Fruit fly (Drosophila melanogaster): ENCODE results near the gene Aduk.

Gene Aduk

dm6 chr3R:9344791-9345208 is 10.3 kb upstream of the Aduk start (continued):
- no peak for TF ChIP-seq oc (tag; optimal IDR thresholded peaks at IDR 0.05)
- peak; percentile 44 for TF ChIP-seq Hsf (GFP tag; optimal IDR thresholded peaks at IDR 0.05)
- no peak for TF ChIP-seq ap (GFP tag; IDR thresholded peaks at IDR 0.05)
- TF ChIP-seq CG10565 (GFP tag; optimal IDR thresholded peaks at IDR 0.05) = no peak
- peak; percentile 6 for TF ChIP-seq CG15479 (GFP tag; optimal IDR thresholded peaks at IDR 0.05)
- no peak for TF ChIP-seq CG1603 (tag; optimal IDR thresholded peaks at IDR 0.05)
- no peak for TF ChIP-seq CG6813 (GFP tag; optimal IDR thresholded peaks at IDR 0.05)
- TF ChIP-seq CG4854 (GFP tag; optimal IDR thresholded peaks at IDR 0.05) = no peak
- TF ChIP-seq Blimp-1 (GFP tag; optimal IDR thresholded peaks at IDR 0.05) = peak; percentile 61
- TF ChIP-seq gsb (GFP tag; IDR thresholded peaks at IDR 0.05) = no peak; the same call in 1 of the 2 replicates
- TF ChIP-seq Hey (tag; optimal IDR thresholded peaks at IDR 0.05) = no peak
- peak; percentile 42 for TF ChIP-seq Meics (GFP tag; optimal IDR thresholded peaks at IDR 0.05)
- no peak for TF ChIP-seq CG6765 (GFP tag; optimal IDR thresholded peaks at IDR 0.05)
- TF ChIP-seq lilli (GFP tag; optimal IDR thresholded peaks at IDR 0.05) = peak; percentile 54
- TF ChIP-seq Xrp1 (GFP tag; IDR thresholded peaks at IDR 0.05) = peak; percentile 61
- TF ChIP-seq CG8924 (tag; optimal IDR thresholded peaks at IDR 0.05) = peak; percentile 19
- no peak for TF ChIP-seq eyg (GFP tag; optimal IDR thresholded peaks at IDR 0.05)
- no peak for TF ChIP-seq nerfin-2 (GFP tag; IDR thresholded peaks at IDR 0.05; ENCODE audit: partially characterized antibody)
- TF ChIP-seq D19A (tag; optimal IDR thresholded peaks at IDR 0.05) = peak; percentile 63
- TF ChIP-seq Lim3 (GFP tag; IDR thresholded peaks at IDR 0.05) = no peak
- TF ChIP-seq CG10209 (GFP tag; optimal IDR thresholded peaks at IDR 0.05) = peak; percentile 24
- no peak for TF ChIP-seq CG3995 (GFP tag; optimal IDR thresholded peaks at IDR 0.05)
- peak; percentile 44; the same call in 1 of the 2 replicates for TF ChIP-seq CG32532 (GFP tag; IDR thresholded peaks at IDR 0.05)
- no peak for TF ChIP-seq CG11560 (tag; IDR thresholded peaks at IDR 0.05)
- peak; percentile 42; the same call in 1 of the 2 replicates for TF ChIP-seq ranshi (GFP tag; IDR thresholded peaks at IDR 0.05)
- no peak for TF ChIP-seq CG6272 (GFP tag; IDR thresholded peaks at IDR 0.05)
- no peak for TF ChIP-seq pfk (GFP tag; optimal IDR thresholded peaks at IDR 0.05)
- TF ChIP-seq Poxn (GFP tag; IDR thresholded peaks at IDR 0.05) = no peak
- TF ChIP-seq CG17328 (GFP tag; IDR thresholded peaks at IDR 0.05) = peak; percentile 60
- no peak for TF ChIP-seq CG6791 (GFP tag; IDR thresholded peaks at IDR 0.05; ENCODE audit: partially characterized antibody)
- peak; percentile 80 for TF ChIP-seq gem (tag; optimal IDR thresholded peaks at IDR 0.05)
- peak; percentile 4; the same call in 1 of the 2 replicates for TF ChIP-seq lmd (GFP tag; IDR thresholded peaks at IDR 0.05)
- TF ChIP-seq yki (optimal IDR thresholded peaks at IDR 0.05) = no peak
- TF ChIP-seq CG8281 (tag; optimal IDR thresholded peaks at IDR 0.05) = no peak
- peak; percentile 43 for TF ChIP-seq Fer3 (tag; optimal IDR thresholded peaks at IDR 0.05)
- TF ChIP-seq CG13775 (GFP tag; optimal IDR thresholded peaks at IDR 0.05) = peak; percentile 35
- peak; percentile 54; the same call in 2 of the 3 replicates for TF ChIP-seq row (GFP tag; IDR thresholded peaks at IDR 0.05)
- TF ChIP-seq CG9876 (GFP tag; optimal IDR thresholded peaks at IDR 0.05) = no peak
- no peak for TF ChIP-seq wor (GFP tag; IDR thresholded peaks at IDR 0.05)
- peak; percentile 56 for TF ChIP-seq Oli (tag; optimal IDR thresholded peaks at IDR 0.05)
- peak; percentile 73 for TF ChIP-seq CG11504 (tag; optimal IDR thresholded peaks at IDR 0.05)
- TF ChIP-seq Dad (GFP tag; optimal IDR thresholded peaks at IDR 0.05) = no peak
- TF ChIP-seq CG12391 (tag; optimal IDR thresholded peaks at IDR 0.05) = peak; percentile 71
- peak; percentile 7 for TF ChIP-seq nerfin-1 (tag; optimal IDR thresholded peaks at IDR 0.05)
- peak; percentile 48 for TF ChIP-seq CG17385 (GFP tag; optimal IDR thresholded peaks at IDR 0.05)
- TF ChIP-seq CG11093 (GFP tag; IDR thresholded peaks at IDR 0.05) = no peak
- no peak for TF ChIP-seq h (optimal IDR thresholded peaks at IDR 0.05)
- TF ChIP-seq HHEX (GFP tag; optimal IDR thresholded peaks at IDR 0.05) = peak; percentile 13
- peak; percentile 53; the same call in 1 of the 2 replicates for TF ChIP-seq Awh (GFP tag; IDR thresholded peaks at IDR 0.05)
- peak; percentile 58 for TF ChIP-seq CG10979 (tag; optimal IDR thresholded peaks at IDR 0.05)
- TF ChIP-seq CG3726 (GFP tag; IDR thresholded peaks at IDR 0.05) = no peak

All from whole organism, embryonic.